Worm (Caenorhabditis elegans) whole organism, midembryonic: ENCODE measurements around the gene wrt-10.

Experiments used
- T22C8.4 ChIP-seq: fragments of 200-800 bp; sonication (Bioruptor generic); IDR thresholded peaks from 2 replicates; pipeline ENCODE4 v1.3.6; 2022; ENCODE audit warnings: missing genetic modification characterization, missing compliant biosample characterization
- cog-1 ChIP-seq: sonication (generic microtip); optimal IDR thresholded peaks from 2 replicates; lab custom pipeline; 2016; ENCODE audit warnings: missing genetic modification characterization, missing compliant biosample characterization
- flt-1 ChIP-seq: fragments of 200-800 bp; sonication (Bioruptor generic); IDR thresholded peaks from 2 replicates; pipeline ENCODE4 v1.3.6; 2022; ENCODE audit warnings: missing genetic modification characterization, missing compliant biosample characterization
- klf-2 ChIP-seq: fragments of 200-800 bp; sonication (Bioruptor generic); conservative IDR thresholded peaks from 2 replicates; pipeline ENCODE4 v1.3.6; 2022; ENCODE audit warnings: missing genetic modification reagents, missing genetic modification characterization, missing compliant biosample characterization
- ztf-29 ChIP-seq: fragments of 200-800 bp; sonication (Bioruptor generic); IDR thresholded peaks from 2 replicates; pipeline ENCODE4 v1.3.6; 2022; ENCODE audit warnings: missing genetic modification reagents, missing genetic modification characterization, missing compliant biosample characterization

ce11 chrII:7519221-7519620, 15.1 kb downstream of the wrt-10 start, which contains the start of gene glb-9:
- TF ChIP-seq cog-1 (tag; lab: Kevin White, UChicago) (no peak), klf-2 (GFP tag; lab: Robert Waterston, UW) (no peak), flt-1 (GFP tag; lab: Robert Waterston, UW) (no peak), ztf-29 (GFP tag; lab: Robert Waterston, UW) (no peak), T22C8.4 (GFP tag; lab: Robert Waterston, UW) (no peak)
